Fruit fly (Drosophila melanogaster): ENCODE measurements around the gene CG3982.
A peak's percentile ranks its signal among the peaks of the same experiment; 100 is the strongest.

CG3982 gene

dm6 chr3L:9441907-9442479 is 24.8 kb upstream of the CG3982 start, which contains the start of the genes Bet3 and Nf-YA (continued):
- peak; percentile 90 for TF ChIP-seq Dll (GFP tag; IDR thresholded peaks at IDR 0.05; ENCODE audit: partially characterized antibody)
- TF ChIP-seq yki (optimal IDR thresholded peaks at IDR 0.05): no peak
- no peak for TF ChIP-seq Atf-2 (GFP tag; optimal IDR thresholded peaks at IDR 0.05)
- peak; percentile 70 for TF ChIP-seq CG14710 (tag; optimal IDR thresholded peaks at IDR 0.05)
- TF ChIP-seq mam (GFP tag; optimal IDR thresholded peaks at IDR 0.05): peak; percentile 90
- TF ChIP-seq otp (GFP tag; IDR thresholded peaks at IDR 0.05): no peak
- TF ChIP-seq CG9817 (tag; optimal IDR thresholded peaks at IDR 0.05): peak; percentile 58
- TF ChIP-seq CG11093 (GFP tag; IDR thresholded peaks at IDR 0.05): 0 out of 3 replicates have a peak, but pooled peaks have one; percentile 17
- TF ChIP-seq CG11085 (GFP tag; IDR thresholded peaks at IDR 0.05): peak; percentile 57; the same call in 1 of the 2 replicates
- peak; percentile 84 for TF ChIP-seq hb (GFP tag; IDR thresholded peaks at IDR 0.05; ENCODE audit: partially characterized antibody)
- TF ChIP-seq Asciz (GFP tag; optimal IDR thresholded peaks at IDR 0.05): no peak
- TF ChIP-seq sisA (GFP tag; IDR thresholded peaks at IDR 0.05): peak; percentile 71
- TF ChIP-seq stc (GFP tag; IDR thresholded peaks at IDR 0.05): no peak
- no peak for TF ChIP-seq gsb (GFP tag; IDR thresholded peaks at IDR 0.05)
- 0 out of 4 replicates have a peak, but pooled peaks have one; percentile 46 for TF ChIP-seq chinmo (GFP tag; IDR thresholded peaks at IDR 0.05; ENCODE audit: partially characterized antibody)
- no peak for TF ChIP-seq pros (GFP tag; optimal IDR thresholded peaks at IDR 0.05)
- peak; percentile 44 for TF ChIP-seq CG2678 (tag; optimal IDR thresholded peaks at IDR 0.05)
- TF ChIP-seq corto (GFP tag; optimal IDR thresholded peaks at IDR 0.05): no peak
- peak; percentile 50 for TF ChIP-seq CG10654 (GFP tag; optimal IDR thresholded peaks at IDR 0.05)
- TF ChIP-seq MBD-R2 (GFP tag; IDR thresholded peaks at IDR 0.05): peak; percentile 95
- TF ChIP-seq CG12155 (GFP tag; optimal IDR thresholded peaks at IDR 0.05): peak; percentile 42
- peak; percentile 3 for TF ChIP-seq CG3065 (GFP tag; optimal IDR thresholded peaks at IDR 0.05)
- peak; percentile 66 for TF ChIP-seq CG13894 (tag; optimal IDR thresholded peaks at IDR 0.05)
- no peak for TF ChIP-seq Kr (GFP tag; optimal IDR thresholded peaks at IDR 0.05)
- peak; percentile 53 for TF ChIP-seq Camta (GFP tag; optimal IDR thresholded peaks at IDR 0.05)
- peak; percentile 82 for TF ChIP-seq Scr (GFP tag; IDR thresholded peaks at IDR 0.05; ENCODE audit: partially characterized antibody)
- TF ChIP-seq Ets97D (GFP tag; optimal IDR thresholded peaks at IDR 0.05): peak; percentile 55
- peak; percentile 62 for TF ChIP-seq CG17912 (GFP tag; optimal IDR thresholded peaks at IDR 0.05)
- TF ChIP-seq esg (GFP tag; conservative IDR thresholded peaks at IDR 0.05): no peak
- TF ChIP-seq CG10267 (tag; optimal IDR thresholded peaks at IDR 0.05): peak; percentile 56
- peak; percentile 55 for TF ChIP-seq CG15696 (tag; optimal IDR thresholded peaks at IDR 0.05)
- TF ChIP-seq Abd-B (GFP tag; optimal IDR thresholded peaks at IDR 0.05): peak; percentile 88
- peak; percentile 20 for TF ChIP-seq D19A (tag; optimal IDR thresholded peaks at IDR 0.05)
- peak; percentile 37 for TF ChIP-seq pita (GFP tag; optimal IDR thresholded peaks at IDR 0.05)
- peak; percentile 91 for TF ChIP-seq amos (GFP tag; IDR thresholded peaks at IDR 0.05; ENCODE audit: partially characterized antibody)
- peak; percentile 71 for TF ChIP-seq CG13624 (GFP tag; optimal IDR thresholded peaks at IDR 0.05)
- no peak for TF ChIP-seq ase (GFP tag; IDR thresholded peaks at IDR 0.05)
- peak; percentile 53; the same call in 1 of the 2 replicates for TF ChIP-seq chm (GFP tag; IDR thresholded peaks at IDR 0.05)
- peak; percentile 27 for TF ChIP-seq CG33213 (GFP tag; optimal IDR thresholded peaks at IDR 0.05)
- peak; percentile 55 for TF ChIP-seq CG9609 (GFP tag; optimal IDR thresholded peaks at IDR 0.05)
- TF ChIP-seq CG8765 (GFP tag; IDR thresholded peaks at IDR 0.05): no peak
- peak; percentile 69 for TF ChIP-seq MTF-1 (GFP tag; optimal IDR thresholded peaks at IDR 0.05; ENCODE audit: borderline replicate concordance)
- TF ChIP-seq CG18476 (GFP tag; optimal IDR thresholded peaks at IDR 0.05): no peak
- no peak for TF ChIP-seq Bteb2 (GFP tag; optimal IDR thresholded peaks at IDR 0.05)
- TF ChIP-seq sc (optimal IDR thresholded peaks at IDR 0.05): no peak
- TF ChIP-seq sc (GFP tag; optimal IDR thresholded peaks at IDR 0.05): no peak
- TF ChIP-seq gem (tag; optimal IDR thresholded peaks at IDR 0.05): peak; percentile 51
- no peak for TF ChIP-seq run (tag; optimal IDR thresholded peaks at IDR 0.05)
- TF ChIP-seq ftz-f1 (GFP tag; optimal IDR thresholded peaks at IDR 0.05): no peak
- peak; percentile 40; the same call in 1 of the 2 replicates for TF ChIP-seq CG11696 (GFP tag; IDR thresholded peaks at IDR 0.05)

Measured in whole organism, embryonic.